Worm (Caenorhabditis elegans) whole organism, L1 larva: Measurements from ENCODE around the gene F56C9.10.

Experiments used
- C16A3.4 ChIP-seq: fragments of 150-350 bp; optimal IDR thresholded peaks from 2 replicates; lab custom pipeline; 2014; ENCODE audit warnings: missing biosample characterization, missing genetic modification characterization
- F16B12.6 ChIP-seq: fragments of 150-350 bp; optimal IDR thresholded peaks from 2 replicates; lab custom pipeline; 2014; ENCODE audit warnings: missing biosample characterization, missing genetic modification characterization
- aha-1 ChIP-seq: fragments of 150-350 bp; optimal IDR thresholded peaks from 2 replicates; lab custom pipeline; 2014; ENCODE audit warnings: missing biosample characterization, missing genetic modification characterization
- aly-2 ChIP-seq: fragments of 150-350 bp; optimal IDR thresholded peaks from 2 replicates; lab custom pipeline; 2014; ENCODE audit warnings: missing biosample characterization, missing genetic modification characterization
- ama-1 ChIP-seq: fragments of 150-350 bp; optimal IDR thresholded peaks from 2 replicates; lab custom pipeline; 2014
- blmp-1 ChIP-seq: fragments of 150-350 bp; optimal IDR thresholded peaks from 2 replicates; lab custom pipeline; 2014; ENCODE audit warnings: missing biosample characterization, missing genetic modification characterization
- ceh-63 ChIP-seq: fragments of 200-800 bp; sonication (Bioruptor generic); optimal IDR thresholded peaks from 2 replicates; lab custom pipeline; 2018; ENCODE audit warnings: mild to moderate bottlenecking, missing genetic modification characterization, missing compliant biosample characterization
- ceh-8 ChIP-seq: fragments of 200-800 bp; sonication (Bioruptor generic); optimal IDR thresholded peaks from 2 replicates; lab custom pipeline; 2018; ENCODE audit warnings: mild to moderate bottlenecking, missing genetic modification characterization, moderate library complexity, missing compliant biosample characterization
- ceh-82 ChIP-seq, 3 experiments: fragments of 150-350 bp in 1 of 3; sonication (generic microtip) in 2 of 3; optimal IDR thresholded peaks; 2 replicates each; lab custom pipeline; 2014 to 2017; ENCODE audit warnings: missing biosample characterization in 3 of 3, missing genetic modification characterization in 3 of 3
- ces-1 ChIP-seq: fragments of 150-350 bp; optimal IDR thresholded peaks from 2 replicates; lab custom pipeline; 2014; ENCODE audit warnings: missing biosample characterization, missing genetic modification reagents, missing genetic modification characterization
- dpl-1 ChIP-seq, 3 experiments: fragments of 150-350 bp in 2 of 3; sonication (generic microtip) in 1 of 3; optimal IDR thresholded peaks; 2 replicates each; lab custom pipeline; 2014 to 2017; ENCODE audit warnings: missing biosample characterization in 3 of 3, missing genetic modification characterization in 3 of 3, missing genetic modification reagents in 3 of 3
- efl-3 ChIP-seq: fragments of 200-800 bp; sonication (Bioruptor generic); optimal IDR thresholded peaks from 2 replicates; lab custom pipeline; 2018; ENCODE audit warnings: mild to moderate bottlenecking, missing genetic modification characterization, missing compliant biosample characterization
- elt-3 ChIP-seq, 6 experiments: fragments of 150-350 bp in 1 of 6; sonication (generic microtip); optimal IDR thresholded peaks; 2 replicates each; lab custom pipeline; 2017 to 2018; ENCODE audit warnings: missing biosample characterization in 6 of 6, missing genetic modification characterization in 6 of 6, inconsistent platforms in 1 of 6
- ets-5 ChIP-seq: fragments of 200-800 bp; sonication (Bioruptor generic); IDR thresholded peaks from 2 replicates; pipeline ENCODE4 v1.3.6; 2022; ENCODE audit warnings: missing genetic modification characterization, missing compliant biosample characterization
- fkh-10 ChIP-seq: sonication (generic microtip); optimal IDR thresholded peaks from 2 replicates; lab custom pipeline; 2017; ENCODE audit warnings: missing biosample characterization, missing genetic modification reagents, missing genetic modification characterization
- fkh-4 ChIP-seq: sonication (generic microtip); optimal IDR thresholded peaks from 2 replicates; lab custom pipeline; 2016; ENCODE audit warnings: missing compliant biosample characterization, missing genetic modification characterization, borderline replicate concordance
- grh-1 ChIP-seq: fragments of 200-800 bp; sonication (Bioruptor generic); IDR thresholded peaks from 2 replicates; pipeline ENCODE4 v1.3.6; 2022; ENCODE audit warnings: missing genetic modification reagents, missing genetic modification characterization, missing compliant biosample characterization
- hlh-4 ChIP-seq: sonication (generic microtip); optimal IDR thresholded peaks from 2 replicates; lab custom pipeline; 2016; ENCODE audit warnings: mild to moderate bottlenecking, missing genetic modification characterization, missing compliant biosample characterization
- jun-1 ChIP-seq: fragments of 150-350 bp; optimal IDR thresholded peaks from 2 replicates; lab custom pipeline; 2014; ENCODE audit warnings: missing biosample characterization, missing genetic modification reagents, missing genetic modification characterization
- lin-13 ChIP-seq: fragments of 150-350 bp; optimal IDR thresholded peaks from 2 replicates; lab custom pipeline; 2014; ENCODE audit warnings: missing biosample characterization, missing genetic modification reagents, missing genetic modification characterization
- lin-15B ChIP-seq: fragments of 150-350 bp; sonication (generic microtip); optimal IDR thresholded peaks from 3 replicates; lab custom pipeline; 2014; ENCODE audit warnings: missing biosample characterization, missing genetic modification characterization
- lin-35 ChIP-seq, 2 experiments: fragments of 150-350 bp; optimal IDR thresholded peaks; 2 replicates each; lab custom pipeline; 2014; ENCODE audit warnings: missing biosample characterization in 2 of 2, missing genetic modification characterization in 2 of 2, missing genetic modification reagents in 2 of 2
- lsy-2 ChIP-seq, 2 experiments: fragments of 150-350 bp; optimal IDR thresholded peaks; 2 replicates each; lab custom pipeline; 2014; ENCODE audit warnings: missing biosample characterization in 2 of 2, missing genetic modification characterization in 2 of 2
- mdl-1 ChIP-seq, 2 experiments: fragments of 150-350 bp; optimal IDR thresholded peaks; 2 replicates each; lab custom pipeline; 2014 to 2017; ENCODE audit warnings: missing biosample characterization in 2 of 2, missing genetic modification characterization in 2 of 2, inconsistent platforms in 1 of 2
- mef-2 ChIP-seq: fragments of 150-350 bp; optimal IDR thresholded peaks from 2 replicates; lab custom pipeline; 2014; ENCODE audit warnings: missing biosample characterization, missing genetic modification characterization
- mep-1 ChIP-seq: fragments of 150-350 bp; optimal IDR thresholded peaks from 2 replicates; lab custom pipeline; 2014; ENCODE audit warnings: missing biosample characterization, missing genetic modification characterization
- nhr-19 ChIP-seq: fragments of 200-800 bp; sonication (Bioruptor generic); conservative IDR thresholded peaks from 2 replicates; pipeline ENCODE4 v1.3.6; 2022; ENCODE audit warnings: missing genetic modification characterization, missing compliant biosample characterization
- nhr-237 ChIP-seq: fragments of 150-350 bp; optimal IDR thresholded peaks from 2 replicates; lab custom pipeline; 2014; ENCODE audit warnings: missing biosample characterization, missing genetic modification characterization
- nhr-28 ChIP-seq: fragments of 150-350 bp; optimal IDR thresholded peaks from 2 replicates; lab custom pipeline; 2014; ENCODE audit warnings: missing biosample characterization, missing genetic modification characterization
- nhr-47 ChIP-seq: sonication (generic microtip); optimal IDR thresholded peaks from 2 replicates; lab custom pipeline; 2016; ENCODE audit warnings: mild to moderate bottlenecking, missing genetic modification characterization, moderate library complexity, missing compliant biosample characterization
- nhr-71 ChIP-seq: sonication (generic microtip); optimal IDR thresholded peaks from 2 replicates; lab custom pipeline; 2016; ENCODE audit warnings: mild to moderate bottlenecking, missing genetic modification characterization, moderate library complexity, missing compliant biosample characterization
- nhr-77 ChIP-seq: fragments of 150-350 bp; optimal IDR thresholded peaks from 2 replicates; lab custom pipeline; 2014; ENCODE audit warnings: missing biosample characterization, missing genetic modification characterization
- nhr-84 ChIP-seq: sonication (generic microtip); optimal IDR thresholded peaks from 2 replicates; lab custom pipeline; 2017; ENCODE audit warnings: missing biosample characterization, missing genetic modification characterization
- nhr-85 ChIP-seq: sonication (generic microtip); peaks from one replicate; lab custom pipeline; 2016; ENCODE audit warnings: missing genetic modification characterization, inconsistent platforms, missing compliant biosample characterization
- nhr-90 ChIP-seq: sonication (generic microtip); optimal IDR thresholded peaks from 2 replicates; lab custom pipeline; 2016; ENCODE audit warnings: mild to moderate bottlenecking, missing genetic modification characterization, missing compliant biosample characterization; ENCODE audit not compliant: poor library complexity
- pag-3 ChIP-seq: sonication (generic microtip); optimal IDR thresholded peaks from 2 replicates; lab custom pipeline; 2017; ENCODE audit warnings: missing genetic modification characterization, mild to moderate bottlenecking, missing compliant biosample characterization, antibody characterized with exemption, borderline replicate concordance; ENCODE audit not compliant: insufficient read depth
- rnt-1 ChIP-seq: sonication (generic microtip); optimal IDR thresholded peaks from 2 replicates; lab custom pipeline; 2016; ENCODE audit warnings: mild to moderate bottlenecking, missing genetic modification characterization, moderate library complexity, missing compliant biosample characterization
- snpc-4 ChIP-seq: fragments of 150-350 bp; optimal IDR thresholded peaks from 2 replicates; lab custom pipeline; 2014; ENCODE audit warnings: missing biosample characterization, missing genetic modification characterization
- snu-23 ChIP-seq: sonication (generic microtip); optimal IDR thresholded peaks from 2 replicates; lab custom pipeline; 2016; ENCODE audit warnings: missing genetic modification characterization, missing compliant biosample characterization
- sox-4 ChIP-seq: sonication (generic microtip); optimal IDR thresholded peaks from 2 replicates; lab custom pipeline; 2016; ENCODE audit warnings: missing genetic modification characterization, missing compliant biosample characterization
- sup-37 ChIP-seq: fragments of 200-800 bp; sonication (Bioruptor generic); optimal IDR thresholded peaks from 2 replicates; lab custom pipeline; 2018; ENCODE audit warnings: mild to moderate bottlenecking, missing genetic modification characterization, missing compliant biosample characterization
- swsn-7 ChIP-seq: sonication (generic microtip); optimal IDR thresholded peaks from 2 replicates; lab custom pipeline; 2016; ENCODE audit warnings: missing genetic modification characterization, missing compliant biosample characterization
- tbx-2 ChIP-seq: sonication (generic microtip); optimal IDR thresholded peaks from 2 replicates; lab custom pipeline; 2016; ENCODE audit warnings: missing genetic modification characterization, missing compliant biosample characterization
- tlp-1 ChIP-seq: fragments of 150-350 bp; optimal IDR thresholded peaks from 2 replicates; lab custom pipeline; 2014; ENCODE audit warnings: missing biosample characterization, missing genetic modification characterization
- unc-130 ChIP-seq: fragments of 150-350 bp; optimal IDR thresholded peaks from 2 replicates; lab custom pipeline; 2017; ENCODE audit warnings: missing biosample characterization, missing genetic modification characterization, inconsistent platforms
- unc-30 ChIP-seq: sonication (generic microtip); optimal IDR thresholded peaks from 2 replicates; lab custom pipeline; 2017; ENCODE audit warnings: missing biosample characterization, missing genetic modification characterization
- unc-98 ChIP-seq: fragments of 200-800 bp; sonication (Bioruptor generic); IDR thresholded peaks from 2 replicates; pipeline ENCODE4 v1.3.6; 2022; ENCODE audit warnings: missing genetic modification characterization, missing compliant biosample characterization
- vab-15 ChIP-seq: sonication (generic microtip); optimal IDR thresholded peaks from 2 replicates; lab custom pipeline; 2017; ENCODE audit warnings: missing genotype, mild to moderate bottlenecking, missing genetic modification characterization, missing compliant biosample characterization
- zag-1 ChIP-seq: fragments of 150-350 bp; optimal IDR thresholded peaks from 2 replicates; lab custom pipeline; 2014; ENCODE audit warnings: missing biosample characterization, missing genetic modification characterization
- ztf-4 ChIP-seq: fragments of 150-350 bp; optimal IDR thresholded peaks from 2 replicates; lab custom pipeline; 2014; ENCODE audit warnings: missing biosample characterization, missing genetic modification characterization

F56C9.10 gene

DNA sequence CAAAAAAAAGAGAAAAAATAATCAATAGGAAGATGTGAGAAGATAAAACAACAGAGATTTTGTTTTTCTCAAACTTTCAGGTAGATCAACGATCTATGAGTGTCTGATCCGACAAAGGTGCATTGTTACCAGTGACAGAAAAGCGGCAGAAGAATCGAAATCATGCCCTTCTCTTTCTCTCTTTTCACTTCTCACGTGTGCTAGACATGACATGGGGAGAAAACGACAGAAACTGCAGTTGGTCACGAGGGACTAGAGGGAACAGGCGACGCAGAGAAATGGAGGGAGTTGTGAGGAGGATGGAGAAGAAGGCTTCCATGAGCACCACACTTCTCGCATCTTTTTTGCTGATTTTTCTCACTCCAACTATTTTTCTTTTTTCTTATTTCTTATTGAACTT, at the start of gene F56C9.10 (continued):
- TF ChIP-seq mep-1 (tag; lab: Kevin White, UChicago) = peak; percentile 87
- TF ChIP-seq fkh-4 (tag; lab: Kevin White, UChicago) = no peak
- peak; percentile 87 for TF ChIP-seq ztf-4 (tag; lab: Kevin White, UChicago)
- TF ChIP-seq unc-130 (tag; lab: Kevin White, UChicago) = peak; percentile 78
- no peak for TF ChIP-seq nhr-237 (tag; lab: Kevin White, UChicago)
- TF ChIP-seq tlp-1 (tag; lab: Kevin White, UChicago) = no peak
- TF ChIP-seq ces-1 (GFP tag; lab: Kevin White, UChicago) = no peak
- peak; percentile 38 for TF ChIP-seq ama-1
- peak; percentile 85 for TF ChIP-seq swsn-7
- TF ChIP-seq snpc-4 (tag; lab: Kevin White, UChicago) = peak; percentile 64
- no peak for TF ChIP-seq ceh-8 (GFP tag; lab: Kevin White, UChicago)
- TF ChIP-seq hlh-4 (tag; lab: Kevin White, UChicago) = no peak
- TF ChIP-seq efl-3 (GFP tag; lab: Kevin White, UChicago) = no peak
- peak; percentile 35 for TF ChIP-seq fkh-10 (GFP tag; lab: Kevin White, UChicago)
- TF ChIP-seq mef-2 = peak; percentile 74
- TF ChIP-seq ceh-63 (GFP tag; lab: Kevin White, UChicago) = no peak
- no peak for TF ChIP-seq vab-15
- peak; percentile 38 for TF ChIP-seq sup-37 (GFP tag; lab: Kevin White, UChicago)
- no peak for TF ChIP-seq aha-1 (tag; lab: Kevin White, UChicago)
- no peak for TF ChIP-seq grh-1 (GFP tag; lab: Robert Waterston, UW)
- no peak for TF ChIP-seq unc-30
- peak; percentile 34 for TF ChIP-seq aly-2 (tag; lab: Kevin White, UChicago)
- peak; percentile 93 for TF ChIP-seq rnt-1 (tag; lab: Kevin White, UChicago)
- peak; percentile 49 for TF ChIP-seq jun-1
- TF ChIP-seq sox-4 (tag; lab: Kevin White, UChicago) = peak; percentile 43
- TF ChIP-seq nhr-77 (tag; lab: Kevin White, UChicago) = peak; percentile 40
- no peak for TF ChIP-seq nhr-84 (tag; lab: Kevin White, UChicago)
- no peak for TF ChIP-seq ets-5 (GFP tag; lab: Robert Waterston, UW)
- TF ChIP-seq unc-98 (GFP tag; lab: Robert Waterston, UW) = peak; percentile 46
- peak; percentile 93 for TF ChIP-seq lin-13 (GFP tag; lab: Kevin White, UChicago)
- TF ChIP-seq snu-23 = peak; percentile 96
- TF ChIP-seq mdl-1 (tag; optimal IDR thresholded peaks at IDR 0.05; lab: Kevin White, UChicago) = peak; percentile 56 to 99
- TF ChIP-seq nhr-90 (tag; lab: Kevin White, UChicago) = peak; percentile 81

DNA sequence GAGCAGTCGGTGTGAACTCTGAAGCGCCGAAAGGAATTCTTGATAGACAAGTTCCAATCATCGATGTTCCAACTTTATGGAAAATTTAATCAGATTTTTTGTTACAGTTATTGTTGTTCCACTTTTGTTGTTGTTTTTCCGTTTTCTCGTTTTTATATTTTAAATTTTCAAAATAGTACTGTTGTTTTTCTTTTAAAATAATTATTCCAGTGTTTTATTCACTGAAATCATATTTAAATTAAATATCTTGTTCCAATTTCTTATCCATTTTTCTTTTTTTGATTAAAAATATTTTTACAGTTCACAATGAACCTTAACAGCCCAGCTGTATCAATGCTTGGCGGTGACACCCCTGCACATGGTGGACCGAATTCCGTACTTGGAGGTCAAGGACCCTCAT, 48.6 kb upstream of the F56C9.10 start, which contains the start of gene tbp-1:
Gene tbp-1 (plus strand): TSS at position 301 of the 400 bp plus-strand sequence.
- TF ChIP-seq F16B12.6 (tag; lab: Kevin White, UChicago) (no peak), dpl-1 (GFP tag; optimal IDR thresholded peaks at IDR 0.05; lab: Kevin White, UChicago) (no peak), aha-1 (tag; lab: Kevin White, UChicago) (no peak), blmp-1 (tag; lab: Kevin White, UChicago) (no peak), zag-1 (no peak), lsy-2 (tag; optimal IDR thresholded peaks at IDR 0.05; lab: Kevin White, UChicago) (no peak), nhr-19 (GFP tag; lab: Robert Waterston, UW) (no peak), tbx-2 (tag; lab: Kevin White, UChicago) (no peak)

DNA sequence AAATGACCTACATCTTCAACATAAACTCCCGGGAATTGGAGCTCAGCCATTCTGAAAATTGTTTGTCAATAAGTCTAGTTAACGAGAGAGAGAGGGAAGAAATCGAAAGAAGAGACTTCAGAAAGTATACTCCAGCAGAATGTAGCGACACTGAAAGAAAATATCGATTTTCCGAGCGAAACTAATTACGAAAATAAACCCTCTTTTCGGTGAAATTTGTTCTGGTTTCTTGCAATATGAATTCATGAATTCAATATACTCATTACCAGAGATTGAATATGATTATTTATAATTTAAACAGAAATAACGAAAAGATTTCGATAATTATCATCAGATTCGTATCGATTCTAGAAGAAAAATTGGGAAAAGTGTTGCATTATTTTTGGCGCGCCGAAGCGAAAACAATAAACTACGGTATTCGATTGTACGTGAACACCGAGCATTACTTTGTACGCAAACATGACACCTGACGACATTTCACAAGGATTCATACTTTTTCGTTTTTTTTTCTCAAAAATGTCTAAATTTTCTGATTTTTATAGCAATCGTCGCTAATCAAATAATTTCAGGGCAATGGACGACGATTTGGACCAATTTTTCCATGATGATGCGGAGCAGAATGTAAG, 46.5 kb upstream of the F56C9.10 start, which contains the start of the genes hmg-4 and T20B12.3:
Gene hmg-4 (minus strand): TSS at position 51 of the 626 bp plus-strand sequence.
Gene T20B12.3 (plus strand): TSS at position 570 of the 626 bp plus-strand sequence.
- TF ChIP-seq pag-3 (tag; lab: Kevin White, UChicago) (no peak), F16B12.6 (tag; lab: Kevin White, UChicago) (peak; percentile 85), snu-23 (peak; percentile 58), nhr-71 (tag; lab: Kevin White, UChicago) (peak; percentile 55), lin-35 (GFP tag; optimal IDR thresholded peaks at IDR 0.05; lab: Kevin White, UChicago) (peak; percentile 63 to 75), C16A3.4 (tag; lab: Kevin White, UChicago) (peak; percentile 46), swsn-7 (peak; percentile 18), nhr-47 (tag; lab: Kevin White, UChicago) (peak; percentile 33), dpl-1 (GFP tag; optimal IDR thresholded peaks at IDR 0.05; lab: Kevin White, UChicago) (peak; percentile 23 to 75 (median 68)), ceh-82 (tag; optimal IDR thresholded peaks at IDR 0.05; lab: Kevin White, UChicago) (peak in 1 of 3 experiments; percentile 58), fkh-10 (GFP tag; lab: Kevin White, UChicago) (peak; percentile 9), blmp-1 (tag; lab: Kevin White, UChicago) (peak; percentile 51), lsy-2 (tag; optimal IDR thresholded peaks at IDR 0.05; lab: Kevin White, UChicago) (peak; percentile 93 to 98), elt-3 (tag; optimal IDR thresholded peaks at IDR 0.05; lab: Kevin White, UChicago) (peak in 1 of 6 experiments; percentile 29), lin-15B (peak; percentile 18), nhr-28 (no peak), nhr-85 (tag; lab: Kevin White, UChicago) (peak; percentile 9)
